Worm (Caenorhabditis elegans) whole organism, early embryonic: ENCODE data around the gene slcr-46.3.

Experiments used
- B0310.2 ChIP-seq: sonication (generic microtip); optimal IDR thresholded peaks from 2 replicates; lab custom pipeline; 2016; ENCODE audit warnings: mild to moderate bottlenecking, missing genetic modification characterization, missing compliant biosample characterization
- F13C5.2 ChIP-seq: sonication (generic microtip); optimal IDR thresholded peaks from 2 replicates; lab custom pipeline; 2017; ENCODE audit warnings: mild to moderate bottlenecking, missing genetic modification characterization, inconsistent platforms, missing compliant biosample characterization
- aly-1 ChIP-seq: sonication (generic microtip); optimal IDR thresholded peaks from 2 replicates; lab custom pipeline; 2016; ENCODE audit warnings: missing genetic modification characterization, missing compliant biosample characterization
- ama-1 ChIP-seq: fragments of 150-350 bp; optimal IDR thresholded peaks from 2 replicates; lab custom pipeline; 2014
- ceh-13 ChIP-seq: fragments of 200-800 bp; sonication (Bioruptor generic); optimal IDR thresholded peaks from 2 replicates; lab custom pipeline; 2018; ENCODE audit warnings: mild to moderate bottlenecking, missing genetic modification characterization, missing compliant biosample characterization
- ceh-36 ChIP-seq: sonication (generic microtip); optimal IDR thresholded peaks from 2 replicates; lab custom pipeline; 2016; ENCODE audit warnings: missing genetic modification characterization, inconsistent platforms, missing compliant biosample characterization
- ets-7 ChIP-seq: sonication (generic microtip); optimal IDR thresholded peaks from 2 replicates; lab custom pipeline; 2016; ENCODE audit warnings: missing genotype, missing genetic modification characterization, missing compliant biosample characterization
- flt-1 ChIP-seq: fragments of 200-800 bp; sonication (Bioruptor generic); IDR thresholded peaks from 2 replicates; pipeline ENCODE4 v1.3.6; 2022; ENCODE audit warnings: missing genetic modification characterization, missing compliant biosample characterization
- hmbx-1 ChIP-seq: sonication (generic microtip); optimal IDR thresholded peaks from 2 replicates; lab custom pipeline; 2016; ENCODE audit warnings: mild to moderate bottlenecking, missing genetic modification characterization, missing compliant biosample characterization
- hmg-4 ChIP-seq: fragments of 200-800 bp; sonication (Bioruptor generic); optimal IDR thresholded peaks from 2 replicates; lab custom pipeline; 2018; ENCODE audit warnings: mild to moderate bottlenecking, missing genetic modification characterization, missing compliant biosample characterization
- hnd-1 ChIP-seq: sonication (generic microtip); optimal IDR thresholded peaks from 2 replicates; lab custom pipeline; 2016; ENCODE audit warnings: missing genetic modification characterization, missing compliant biosample characterization
- pes-1 ChIP-seq: fragments of 200-800 bp; sonication (Bioruptor generic); IDR thresholded peaks from 2 replicates; pipeline ENCODE4 v1.3.6; 2022; ENCODE audit warnings: missing genetic modification reagents, missing genetic modification characterization, missing compliant biosample characterization
- scrt-1 ChIP-seq: fragments of 200-800 bp; sonication (Bioruptor generic); IDR thresholded peaks from 2 replicates; pipeline ENCODE4 v1.3.6; 2022; ENCODE audit warnings: missing genetic modification characterization, missing compliant biosample characterization
- sea-1 ChIP-seq: fragments of 200-800 bp; sonication (Bioruptor generic); conservative IDR thresholded peaks from 2 replicates; pipeline ENCODE4 v1.3.6; 2022; ENCODE audit warnings: missing genetic modification characterization, missing compliant biosample characterization
- tbx-11 ChIP-seq: fragments of 200-800 bp; sonication (Bioruptor generic); IDR thresholded peaks from 2 replicates; pipeline ENCODE4 v1.3.6; 2022; ENCODE audit warnings: missing genetic modification characterization, missing compliant biosample characterization
- tbx-37 ChIP-seq: fragments of 200-800 bp; sonication (Bioruptor generic); conservative IDR thresholded peaks from 2 replicates; pipeline ENCODE4 v1.3.6; 2022; ENCODE audit warnings: missing genetic modification reagents, missing genetic modification characterization, missing compliant biosample characterization
- tra-4 ChIP-seq: sonication (generic microtip); optimal IDR thresholded peaks from 2 replicates; lab custom pipeline; 2017; ENCODE audit warnings: missing genetic modification characterization, missing compliant biosample characterization

slcr-46.3 gene

DNA sequence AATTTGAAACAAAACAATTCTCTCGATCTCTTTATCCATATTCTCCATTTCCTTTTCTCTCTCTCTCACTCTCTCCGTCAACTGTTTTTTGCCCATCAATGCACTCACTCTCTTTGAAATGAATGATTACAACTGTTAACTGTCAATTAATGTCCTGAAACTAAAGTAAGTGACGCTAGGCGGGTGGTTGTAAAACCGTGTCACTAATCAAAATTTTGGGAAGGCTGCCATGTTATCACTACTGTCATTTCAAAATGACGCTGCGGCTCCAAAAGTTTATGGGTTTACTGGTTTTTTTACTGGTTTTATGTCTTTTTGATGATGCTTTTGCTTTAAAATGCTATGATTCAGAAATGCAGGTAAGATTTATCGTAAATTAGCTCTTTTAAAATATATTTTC is 44.7 kb downstream of the slcr-46.3 start, which contains the start of gene ZK287.9:
Gene ZK287.9, plus strand, starts transcription at position 192 of the 400 bp plus-strand sequence.
- TF ChIP-seq hmg-4 (GFP tag; lab: Kevin White, UChicago), result no peak
- no peak for TF ChIP-seq B0310.2
- no peak for TF ChIP-seq hnd-1
- TF ChIP-seq scrt-1 (GFP tag; lab: Robert Waterston, UW), result no peak
- no peak for TF ChIP-seq tbx-37 (GFP tag; lab: Robert Waterston, UW)
- no peak for TF ChIP-seq tra-4
- no peak for TF ChIP-seq pes-1 (GFP tag; lab: Robert Waterston, UW)
- no peak for TF ChIP-seq ceh-13 (GFP tag; lab: Kevin White, UChicago)
- TF ChIP-seq aly-1 (tag; lab: Kevin White, UChicago), result no peak
- TF ChIP-seq flt-1, result no peak
- no peak for TF ChIP-seq ets-7 (tag; lab: Kevin White, UChicago)

- TF ChIP-seq F13C5.2 (tag; lab: Kevin White, UChicago) (no peak), ceh-36 (no peak)
These were observed 45.9 kb downstream of the slcr-46.3 start, which contains the start of gene cthd-1 for ce11 chrV:9677977-9678376. Gene cthd-1, plus strand, starts transcription at chrV:9678277.

- TF ChIP-seq hmbx-1 (no peak), flt-1 (no peak), pes-1 (GFP tag; lab: Robert Waterston, UW) (no peak), ama-1 (lab: Kevin White, UChicago) (no peak), tbx-37 (GFP tag; lab: Robert Waterston, UW) (no peak), hmg-4 (GFP tag; lab: Kevin White, UChicago) (no peak), aly-1 (tag; lab: Kevin White, UChicago) (no peak), F13C5.2 (tag; lab: Kevin White, UChicago) (no peak), tbx-11 (GFP tag; lab: Robert Waterston, UW) (no peak), B0310.2 (no peak), tra-4 (no peak), ceh-13 (GFP tag; lab: Kevin White, UChicago) (no peak), ceh-36 (no peak)
These were observed 50.6 kb downstream of the slcr-46.3 start, which contains the start of gene sulp-8 for ce11 chrV:9673199-9673843. Gene sulp-8, minus strand, starts transcription at chrV:9673667.

DNA sequence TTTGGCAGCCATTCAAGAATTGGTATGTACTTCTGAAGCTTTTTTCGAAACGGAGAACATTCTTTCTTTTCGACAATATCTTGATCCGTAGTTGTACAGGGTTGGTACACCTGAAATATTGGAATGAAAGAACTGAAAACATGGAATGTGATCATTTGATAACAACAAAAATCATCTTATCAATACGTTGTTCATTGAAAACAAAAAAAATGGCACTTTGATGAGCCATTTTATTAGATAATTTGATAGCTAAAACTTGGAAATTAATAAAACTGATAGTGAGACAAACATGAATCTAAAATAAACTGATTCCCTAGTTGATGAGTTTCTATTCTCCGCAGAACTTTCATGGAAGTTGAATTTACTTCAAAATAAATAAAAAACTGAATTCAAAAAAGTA is 51.4 kb downstream of the slcr-46.3 start:
- TF ChIP-seq tbx-11 (GFP tag; lab: Robert Waterston, UW) (no peak), ets-7 (tag; lab: Kevin White, UChicago) (no peak), tra-4 (no peak), sea-1 (GFP tag; lab: Robert Waterston, UW) (no peak), ceh-36 (no peak), flt-1 (no peak), ama-1 (lab: Kevin White, UChicago) (no peak)
